Worm (Caenorhabditis elegans) whole organism, early embryonic: ENCODE results near the gene bcf-1.

Source experiments
- B0310.2 ChIP-seq: sonication (generic microtip); optimal IDR thresholded peaks from 2 replicates; lab custom pipeline; 2016; ENCODE audit warnings: mild to moderate bottlenecking, missing genetic modification characterization, missing compliant biosample characterization
- F13C5.2 ChIP-seq: sonication (generic microtip); optimal IDR thresholded peaks from 2 replicates; lab custom pipeline; 2017; ENCODE audit warnings: mild to moderate bottlenecking, missing genetic modification characterization, inconsistent platforms, missing compliant biosample characterization
- aly-1 ChIP-seq: sonication (generic microtip); optimal IDR thresholded peaks from 2 replicates; lab custom pipeline; 2016; ENCODE audit warnings: missing genetic modification characterization, missing compliant biosample characterization
- ama-1 ChIP-seq: fragments of 150-350 bp; optimal IDR thresholded peaks from 2 replicates; lab custom pipeline; 2014
- ceh-13 ChIP-seq: fragments of 200-800 bp; sonication (Bioruptor generic); optimal IDR thresholded peaks from 2 replicates; lab custom pipeline; 2018; ENCODE audit warnings: mild to moderate bottlenecking, missing genetic modification characterization, missing compliant biosample characterization
- ceh-36 ChIP-seq: sonication (generic microtip); optimal IDR thresholded peaks from 2 replicates; lab custom pipeline; 2016; ENCODE audit warnings: missing genetic modification characterization, inconsistent platforms, missing compliant biosample characterization
- ets-7 ChIP-seq: sonication (generic microtip); optimal IDR thresholded peaks from 2 replicates; lab custom pipeline; 2016; ENCODE audit warnings: missing genotype, missing genetic modification characterization, missing compliant biosample characterization
- flt-1 ChIP-seq: fragments of 200-800 bp; sonication (Bioruptor generic); IDR thresholded peaks from 2 replicates; pipeline ENCODE4 v1.3.6; 2022; ENCODE audit warnings: missing genetic modification characterization, missing compliant biosample characterization
- hmbx-1 ChIP-seq: sonication (generic microtip); optimal IDR thresholded peaks from 2 replicates; lab custom pipeline; 2016; ENCODE audit warnings: mild to moderate bottlenecking, missing genetic modification characterization, missing compliant biosample characterization
- hmg-4 ChIP-seq: fragments of 200-800 bp; sonication (Bioruptor generic); optimal IDR thresholded peaks from 2 replicates; lab custom pipeline; 2018; ENCODE audit warnings: mild to moderate bottlenecking, missing genetic modification characterization, missing compliant biosample characterization
- hnd-1 ChIP-seq: sonication (generic microtip); optimal IDR thresholded peaks from 2 replicates; lab custom pipeline; 2016; ENCODE audit warnings: missing genetic modification characterization, missing compliant biosample characterization
- pes-1 ChIP-seq: fragments of 200-800 bp; sonication (Bioruptor generic); IDR thresholded peaks from 2 replicates; pipeline ENCODE4 v1.3.6; 2022; ENCODE audit warnings: missing genetic modification reagents, missing genetic modification characterization, missing compliant biosample characterization
- scrt-1 ChIP-seq: fragments of 200-800 bp; sonication (Bioruptor generic); IDR thresholded peaks from 2 replicates; pipeline ENCODE4 v1.3.6; 2022; ENCODE audit warnings: missing genetic modification characterization, missing compliant biosample characterization
- sea-1 ChIP-seq: fragments of 200-800 bp; sonication (Bioruptor generic); conservative IDR thresholded peaks from 2 replicates; pipeline ENCODE4 v1.3.6; 2022; ENCODE audit warnings: missing genetic modification characterization, missing compliant biosample characterization
- tbx-11 ChIP-seq: fragments of 200-800 bp; sonication (Bioruptor generic); IDR thresholded peaks from 2 replicates; pipeline ENCODE4 v1.3.6; 2022; ENCODE audit warnings: missing genetic modification characterization, missing compliant biosample characterization
- tbx-37 ChIP-seq: fragments of 200-800 bp; sonication (Bioruptor generic); conservative IDR thresholded peaks from 2 replicates; pipeline ENCODE4 v1.3.6; 2022; ENCODE audit warnings: missing genetic modification reagents, missing genetic modification characterization, missing compliant biosample characterization
- tra-4 ChIP-seq: sonication (generic microtip); optimal IDR thresholded peaks from 2 replicates; lab custom pipeline; 2017; ENCODE audit warnings: missing genetic modification characterization, missing compliant biosample characterization

bcf-1 gene

DNA sequence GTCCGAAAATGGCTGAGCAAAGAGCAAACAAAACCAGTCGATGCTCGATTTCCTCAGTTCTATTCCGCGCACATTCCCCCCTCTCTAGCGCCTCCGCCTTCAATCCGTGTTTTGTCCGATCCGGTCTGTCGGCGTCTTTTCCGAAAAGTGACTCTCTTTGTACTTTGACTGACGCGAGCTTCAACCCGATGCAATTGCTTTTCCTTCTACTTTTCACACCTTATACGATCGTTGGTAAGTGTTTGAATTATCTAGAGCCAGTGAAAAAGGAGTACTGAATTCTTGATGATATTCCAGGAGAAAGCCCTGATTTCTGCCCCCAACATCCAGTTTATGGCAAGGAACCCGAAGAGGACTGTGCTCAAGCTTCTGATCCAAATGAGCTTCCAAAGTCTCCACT, 6.4 kb upstream of the bcf-1 start, which contains the start of gene cht-6:
Gene cht-6 (plus strand): TSS at position 9 of the 400 bp plus-strand sequence.
- no peak for TF ChIP-seq ceh-13 (GFP tag; lab: Kevin White, UChicago)
- TF ChIP-seq sea-1: no peak
- no peak for TF ChIP-seq tbx-37
- no peak for TF ChIP-seq ceh-36 (tag; lab: Kevin White, UChicago)
- TF ChIP-seq hnd-1 (tag; lab: Kevin White, UChicago): no peak
- TF ChIP-seq hmbx-1 (tag; lab: Kevin White, UChicago): no peak
- no peak for TF ChIP-seq hmg-4 (GFP tag; lab: Kevin White, UChicago)
- TF ChIP-seq tbx-11 (GFP tag; lab: Robert Waterston, UW): no peak
- no peak for TF ChIP-seq tra-4
- TF ChIP-seq ama-1 (lab: Kevin White, UChicago): no peak
- no peak for TF ChIP-seq pes-1 (GFP tag; lab: Robert Waterston, UW)
- no peak for TF ChIP-seq F13C5.2 (tag; lab: Kevin White, UChicago)
- TF ChIP-seq B0310.2: no peak
- no peak for TF ChIP-seq scrt-1
- TF ChIP-seq aly-1 (tag; lab: Kevin White, UChicago): no peak
- no peak for TF ChIP-seq ets-7 (tag; lab: Kevin White, UChicago)
- no peak for TF ChIP-seq flt-1

DNA sequence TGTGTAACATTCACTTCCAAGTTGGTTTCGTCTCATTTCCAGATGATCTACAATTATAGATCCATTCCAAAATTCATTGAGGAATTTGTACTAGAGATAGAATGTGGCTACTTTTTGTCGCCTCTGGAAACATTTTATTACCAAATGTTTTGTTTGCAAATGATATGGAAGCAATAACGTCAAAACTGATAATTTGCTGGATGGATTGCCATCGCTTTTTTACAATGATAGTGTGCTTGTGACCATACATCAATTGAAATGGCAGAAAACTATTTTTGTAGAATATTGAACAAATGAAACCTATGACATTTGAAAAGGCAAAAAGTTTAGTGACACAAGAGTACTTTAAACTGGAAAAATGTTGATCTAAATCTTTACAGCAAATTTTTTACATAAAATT, 5.9 kb upstream of the bcf-1 start:
- TF ChIP-seq ama-1 (lab: Kevin White, UChicago) (no peak), ets-7 (tag; lab: Kevin White, UChicago) (no peak), aly-1 (tag; lab: Kevin White, UChicago) (no peak), F13C5.2 (tag; lab: Kevin White, UChicago) (no peak), flt-1 (no peak), ceh-36 (tag; lab: Kevin White, UChicago) (no peak), B0310.2 (no peak), hnd-1 (tag; lab: Kevin White, UChicago) (no peak), tbx-11 (GFP tag; lab: Robert Waterston, UW) (no peak), hmbx-1 (tag; lab: Kevin White, UChicago) (no peak), scrt-1 (no peak), ceh-13 (GFP tag; lab: Kevin White, UChicago) (no peak)

DNA sequence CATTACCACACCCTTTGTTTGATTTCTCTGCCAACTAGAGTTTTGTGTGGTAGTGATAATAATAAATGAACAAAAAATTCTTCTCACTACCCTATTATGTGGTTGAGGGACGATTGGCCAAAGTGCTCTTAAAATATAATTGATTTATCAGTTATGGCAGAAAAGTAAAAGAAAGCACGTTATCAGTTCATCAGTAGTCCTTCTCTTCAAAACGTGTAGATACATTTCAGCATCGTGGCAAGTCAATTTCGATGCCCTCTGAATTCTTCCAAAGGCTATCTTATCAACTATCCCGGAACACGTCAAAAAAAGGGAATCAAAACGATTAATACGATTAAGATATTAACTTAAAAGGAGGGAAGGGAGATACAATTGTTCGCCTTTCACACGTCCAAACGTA, 4.5 kb upstream of the bcf-1 start:
- TF ChIP-seq flt-1: no peak
- no peak for TF ChIP-seq tbx-37
- TF ChIP-seq ceh-36 (tag; lab: Kevin White, UChicago): no peak
- TF ChIP-seq tbx-11 (GFP tag; lab: Robert Waterston, UW): no peak
- no peak for TF ChIP-seq B0310.2
- no peak for TF ChIP-seq ama-1 (lab: Kevin White, UChicago)
- no peak for TF ChIP-seq hmg-4 (GFP tag; lab: Kevin White, UChicago)
- TF ChIP-seq hnd-1 (tag; lab: Kevin White, UChicago): no peak
- no peak for TF ChIP-seq F13C5.2 (tag; lab: Kevin White, UChicago)
- no peak for TF ChIP-seq hmbx-1 (tag; lab: Kevin White, UChicago)
- no peak for TF ChIP-seq aly-1 (tag; lab: Kevin White, UChicago)
- TF ChIP-seq scrt-1: no peak
- no peak for TF ChIP-seq pes-1 (GFP tag; lab: Robert Waterston, UW)
- no peak for TF ChIP-seq ets-7 (tag; lab: Kevin White, UChicago)
- no peak for TF ChIP-seq sea-1
- no peak for TF ChIP-seq tra-4
- TF ChIP-seq ceh-13 (GFP tag; lab: Kevin White, UChicago): no peak

DNA sequence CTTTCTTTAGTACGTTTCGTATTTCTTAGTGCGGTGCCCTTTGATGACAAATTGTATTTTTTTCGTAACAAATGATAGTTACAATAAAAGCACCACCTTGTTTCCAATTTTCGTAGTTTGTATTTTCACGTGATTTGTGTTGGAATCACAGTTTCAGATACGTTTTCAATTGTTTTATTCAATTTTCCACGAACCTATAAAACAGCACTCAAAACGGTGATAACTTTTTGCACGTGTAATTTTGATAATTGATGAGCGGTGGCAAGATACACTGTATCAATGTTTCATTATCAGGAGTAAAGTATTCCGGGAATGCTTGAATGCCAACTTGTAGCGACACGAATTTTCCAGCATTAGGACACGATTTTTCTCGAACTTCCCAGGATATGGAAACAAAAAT, 2.6 kb upstream of the bcf-1 start:
- no peak for TF ChIP-seq hmg-4 (GFP tag; lab: Kevin White, UChicago)
- TF ChIP-seq aly-1 (tag; lab: Kevin White, UChicago): no peak
- no peak for TF ChIP-seq ets-7 (tag; lab: Kevin White, UChicago)
- TF ChIP-seq ceh-13 (GFP tag; lab: Kevin White, UChicago): no peak
- TF ChIP-seq sea-1: no peak
- no peak for TF ChIP-seq pes-1 (GFP tag; lab: Robert Waterston, UW)

DNA sequence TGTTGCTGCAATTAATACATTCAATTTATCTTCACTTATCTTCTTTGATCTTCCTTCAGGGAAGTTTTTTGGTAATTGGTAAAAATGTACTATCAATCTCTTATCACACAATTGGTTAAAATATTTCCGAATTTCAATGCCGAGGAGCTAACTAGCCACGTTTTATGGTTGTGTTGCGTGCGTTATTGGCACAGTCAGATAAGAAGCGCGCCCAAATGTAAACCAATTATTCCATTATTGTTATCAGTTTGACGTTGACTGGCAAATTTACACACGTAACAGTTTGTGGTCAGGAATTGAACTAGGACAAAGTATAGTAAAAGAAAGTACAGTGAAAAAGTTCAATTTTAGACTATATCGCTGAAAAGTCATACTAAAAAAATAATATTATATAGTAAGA, 996 bp downstream of the bcf-1 start:
- TF ChIP-seq hmbx-1 (tag; lab: Kevin White, UChicago) (no peak), F13C5.2 (tag; lab: Kevin White, UChicago) (no peak), ama-1 (lab: Kevin White, UChicago) (no peak), tbx-37 (no peak), flt-1 (no peak), ceh-36 (tag; lab: Kevin White, UChicago) (no peak), B0310.2 (no peak), ets-7 (tag; lab: Kevin White, UChicago) (no peak), hnd-1 (tag; lab: Kevin White, UChicago) (no peak), tbx-11 (GFP tag; lab: Robert Waterston, UW) (no peak), tra-4 (no peak), hmg-4 (GFP tag; lab: Kevin White, UChicago) (no peak), sea-1 (no peak), pes-1 (GFP tag; lab: Robert Waterston, UW) (no peak), aly-1 (tag; lab: Kevin White, UChicago) (no peak), ceh-13 (GFP tag; lab: Kevin White, UChicago) (no peak), scrt-1 (no peak)

DNA sequence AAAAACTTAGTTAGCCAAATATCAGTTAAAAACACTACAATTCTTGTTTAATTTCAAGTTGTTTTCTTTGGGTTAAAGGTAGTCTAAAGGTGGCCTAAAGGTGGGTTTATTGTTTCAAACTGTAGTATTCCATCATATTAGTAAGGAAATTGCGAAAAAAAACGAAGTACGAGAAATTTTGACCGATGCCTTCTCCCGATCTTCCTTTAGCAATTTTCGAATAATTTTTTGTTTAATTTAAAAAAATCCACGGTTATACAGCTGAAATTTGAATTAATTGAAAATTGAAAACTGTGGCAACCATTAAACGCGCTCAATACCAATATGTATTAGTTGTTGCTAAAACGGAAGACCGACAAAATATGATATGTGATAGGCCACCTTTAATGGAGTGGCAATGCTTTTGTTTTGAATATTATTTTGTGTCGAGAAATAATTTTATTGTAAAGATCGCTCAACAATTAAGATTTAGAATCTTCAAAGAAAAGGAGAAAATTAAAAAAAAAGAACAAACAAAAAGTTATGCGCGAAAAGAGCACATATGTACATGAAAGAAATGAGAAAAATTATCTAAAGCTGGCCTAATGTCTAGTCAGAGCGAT, 7.5 kb downstream of the bcf-1 start:
- TF ChIP-seq hmbx-1 (tag; lab: Kevin White, UChicago): no peak
- no peak for TF ChIP-seq pes-1 (GFP tag; lab: Robert Waterston, UW)
- no peak for TF ChIP-seq ceh-13 (GFP tag; lab: Kevin White, UChicago)
- TF ChIP-seq tbx-11 (GFP tag; lab: Robert Waterston, UW): no peak
- no peak for TF ChIP-seq aly-1 (tag; lab: Kevin White, UChicago)
- no peak for TF ChIP-seq F13C5.2 (tag; lab: Kevin White, UChicago)
- TF ChIP-seq tbx-37: no peak
- no peak for TF ChIP-seq hnd-1 (tag; lab: Kevin White, UChicago)
- TF ChIP-seq B0310.2: no peak
- no peak for TF ChIP-seq hmg-4 (GFP tag; lab: Kevin White, UChicago)
- no peak for TF ChIP-seq scrt-1
- TF ChIP-seq tra-4: no peak
- TF ChIP-seq flt-1: no peak

DNA sequence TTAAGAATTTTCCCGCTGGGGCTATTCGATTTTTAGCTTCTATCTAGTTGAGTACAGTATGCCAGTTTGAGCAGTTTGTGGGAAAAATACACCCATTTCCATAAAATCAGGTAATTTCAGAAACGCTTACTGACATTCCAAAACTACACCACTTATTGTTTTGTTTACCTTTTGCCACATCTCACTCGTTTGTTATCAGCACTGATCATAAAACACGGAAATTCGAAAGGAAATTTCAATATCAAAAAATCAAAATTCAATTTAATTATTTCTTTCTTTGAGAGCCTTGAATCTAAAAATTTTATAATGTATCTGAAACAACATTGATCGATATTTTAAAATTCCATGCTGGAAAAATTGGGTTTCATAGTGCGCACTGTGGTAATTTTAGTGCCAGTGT, 8.1 kb downstream of the bcf-1 start:
- TF ChIP-seq sea-1 (no peak), scrt-1 (no peak), ceh-36 (tag; lab: Kevin White, UChicago) (no peak), B0310.2 (no peak), pes-1 (GFP tag; lab: Robert Waterston, UW) (no peak), ets-7 (tag; lab: Kevin White, UChicago) (no peak), hnd-1 (tag; lab: Kevin White, UChicago) (no peak)
